Worm (Caenorhabditis elegans) whole organism, young adult: ENCODE measurements around the gene Y67D8B.3.

ENCODE experiments used
- B0261.1 ChIP-seq: sonication (generic microtip); optimal IDR thresholded peaks from 2 replicates; lab custom pipeline; 2016; ENCODE audit warnings: mild to moderate bottlenecking, missing genetic modification characterization, moderate library complexity, missing compliant biosample characterization
- C17E4.6 ChIP-seq: fragments of 200-800 bp; sonication (Bioruptor generic); IDR thresholded peaks from 2 replicates; pipeline ENCODE4 v1.3.6; 2022; ENCODE audit warnings: missing genetic modification reagents, missing genetic modification characterization, missing compliant biosample characterization
- D2030.7 ChIP-seq: fragments of 200-800 bp; sonication (Bioruptor generic); IDR thresholded peaks from 2 replicates; pipeline ENCODE4 v1.3.6; 2022; ENCODE audit warnings: missing genetic modification reagents, missing genetic modification characterization, missing compliant biosample characterization
- F23B12.7 ChIP-seq: sonication (generic microtip); optimal IDR thresholded peaks from 2 replicates; lab custom pipeline; 2017; ENCODE audit warnings: missing genetic modification characterization, mild to moderate bottlenecking, missing compliant biosample characterization, antibody characterized with exemption, moderate library complexity; ENCODE audit not compliant: insufficient read depth
- F33H1.4 ChIP-seq: fragments of 200-800 bp; sonication (Bioruptor generic); IDR thresholded peaks from 2 replicates; pipeline ENCODE4 v1.3.6; 2022; ENCODE audit warnings: missing genetic modification reagents, missing genetic modification characterization, missing compliant biosample characterization
- F55B11.4 ChIP-seq: sonication (generic microtip); optimal IDR thresholded peaks from 2 replicates; lab custom pipeline; 2016; ENCODE audit warnings: missing compliant biosample characterization, missing genetic modification characterization, borderline replicate concordance; ENCODE audit not compliant: insufficient read depth
- F57A8.1 ChIP-seq: fragments of 200-800 bp; sonication (Bioruptor generic); optimal IDR thresholded peaks from 2 replicates; lab custom pipeline; 2018; ENCODE audit warnings: mild to moderate bottlenecking, missing genetic modification characterization, moderate library complexity, missing compliant biosample characterization
- T07F8.4 ChIP-seq: sonication (generic microtip); optimal IDR thresholded peaks from 2 replicates; lab custom pipeline; 2016; ENCODE audit warnings: mild to moderate bottlenecking, missing genetic modification characterization, moderate library complexity, missing compliant biosample characterization
- T26A5.8 ChIP-seq: sonication (generic microtip); optimal IDR thresholded peaks from 2 replicates; lab custom pipeline; 2016; ENCODE audit warnings: missing genetic modification characterization, missing compliant biosample characterization
- Y79H2A.3 ChIP-seq: fragments of 200-800 bp; sonication (Bioruptor generic); conservative IDR thresholded peaks from 2 replicates; pipeline ENCODE4 v1.3.6; 2022; ENCODE audit warnings: missing genetic modification reagents, missing genetic modification characterization, missing compliant biosample characterization
- ZK185.1 ChIP-seq: sonication (generic microtip); optimal IDR thresholded peaks from 2 replicates; lab custom pipeline; 2016; ENCODE audit warnings: mild to moderate bottlenecking, missing genetic modification characterization, missing compliant biosample characterization; ENCODE audit not compliant: poor library complexity, severe bottlenecking
- atf-7 ChIP-seq: sonication (generic microtip); optimal IDR thresholded peaks from 2 replicates; lab custom pipeline; 2017; ENCODE audit warnings: mild to moderate bottlenecking, missing genetic modification characterization, missing compliant biosample characterization
- attf-5 ChIP-seq: fragments of 200-800 bp; sonication (Bioruptor generic); optimal IDR thresholded peaks from 2 replicates; lab custom pipeline; 2018; ENCODE audit warnings: mild to moderate bottlenecking, missing genetic modification characterization, missing compliant biosample characterization
- ccch-3 ChIP-seq: fragments of 200-800 bp; sonication (Bioruptor generic); optimal IDR thresholded peaks from 2 replicates; lab custom pipeline; 2018; ENCODE audit warnings: mild to moderate bottlenecking, missing genetic modification characterization, missing compliant biosample characterization
- ceh-100 ChIP-seq: fragments of 200-800 bp; sonication (Bioruptor generic); IDR thresholded peaks from 2 replicates; pipeline ENCODE4 v1.3.6; 2022; ENCODE audit warnings: missing genetic modification reagents, missing genetic modification characterization, missing compliant biosample characterization
- ceh-27 ChIP-seq: fragments of 200-800 bp; sonication (Bioruptor generic); optimal IDR thresholded peaks from 2 replicates; lab custom pipeline; 2018; ENCODE audit warnings: mild to moderate bottlenecking, missing genetic modification characterization, moderate library complexity, missing compliant biosample characterization
- egrh-3 ChIP-seq: fragments of 200-800 bp; sonication (Bioruptor generic); IDR thresholded peaks from 2 replicates; pipeline ENCODE4 v1.3.6; 2022; ENCODE audit warnings: missing genetic modification reagents, missing genetic modification characterization, missing compliant biosample characterization
- ekl-4 ChIP-seq: fragments of 200-800 bp; sonication (Bioruptor generic); IDR thresholded peaks from 2 replicates; pipeline ENCODE4 v1.3.6; 2022; ENCODE audit warnings: missing genetic modification reagents, missing genetic modification characterization, missing compliant biosample characterization
- gei-17 ChIP-seq: fragments of 200-800 bp; sonication (Bioruptor generic); optimal IDR thresholded peaks from 2 replicates; lab custom pipeline; 2018; ENCODE audit warnings: mild to moderate bottlenecking, missing genetic modification characterization, missing compliant biosample characterization
- lag-1 ChIP-seq: fragments of 200-800 bp; sonication (Bioruptor generic); IDR thresholded peaks from 2 replicates; pipeline ENCODE4 v1.3.6; 2022; ENCODE audit warnings: missing genetic modification reagents, missing genetic modification characterization, missing compliant biosample characterization
- lin-40 ChIP-seq: sonication (generic microtip); optimal IDR thresholded peaks from 2 replicates; lab custom pipeline; 2016; ENCODE audit warnings: missing genetic modification characterization, mild to moderate bottlenecking, missing compliant biosample characterization, missing genotype, missing genetic modification reagents
- lir-1 ChIP-seq: fragments of 200-800 bp; sonication (Bioruptor generic); conservative IDR thresholded peaks from 2 replicates; pipeline ENCODE4 v1.3.6; 2022; ENCODE audit warnings: missing genetic modification reagents, missing genetic modification characterization, missing compliant biosample characterization
- mcd-1 ChIP-seq: fragments of 200-800 bp; sonication (Bioruptor generic); IDR thresholded peaks from 2 replicates; pipeline ENCODE4 v1.3.6; 2022; ENCODE audit warnings: missing genetic modification reagents, missing genetic modification characterization, missing compliant biosample characterization
- nfya-1 ChIP-seq: sonication (generic microtip); optimal IDR thresholded peaks from 2 replicates; lab custom pipeline; 2017; ENCODE audit warnings: antibody characterized with exemption, missing compliant biosample characterization, missing genetic modification characterization, borderline replicate concordance; ENCODE audit not compliant: insufficient read depth
- nhr-120 ChIP-seq: fragments of 200-800 bp; sonication (Bioruptor generic); IDR thresholded peaks from 2 replicates; pipeline ENCODE4 v1.3.6; 2022; ENCODE audit warnings: missing genetic modification characterization, missing compliant biosample characterization
- nhr-179 ChIP-seq: sonication (generic microtip); optimal IDR thresholded peaks from 2 replicates; lab custom pipeline; 2016; ENCODE audit warnings: mild to moderate bottlenecking, missing genetic modification characterization, missing compliant biosample characterization
- nhr-27 ChIP-seq: fragments of 200-800 bp; sonication (Bioruptor generic); optimal IDR thresholded peaks from 2 replicates; lab custom pipeline; 2018; ENCODE audit warnings: mild to moderate bottlenecking, missing genetic modification characterization, moderate library complexity, missing compliant biosample characterization
- nhr-80 ChIP-seq: sonication (generic microtip); optimal IDR thresholded peaks from 2 replicates; lab custom pipeline; 2016; ENCODE audit warnings: missing genetic modification characterization, missing compliant biosample characterization
- nhr-90 ChIP-seq: sonication (generic microtip); optimal IDR thresholded peaks from 2 replicates; lab custom pipeline; 2016; ENCODE audit warnings: missing genotype, mild to moderate bottlenecking, missing genetic modification characterization, missing compliant biosample characterization
- pbrm-1 ChIP-seq: fragments of 200-800 bp; sonication (Bioruptor generic); IDR thresholded peaks from 2 replicates; pipeline ENCODE4 v1.3.6; 2022; ENCODE audit warnings: missing genetic modification reagents, missing genetic modification characterization, missing compliant biosample characterization
- rcor-1 ChIP-seq: fragments of 200-800 bp; sonication (Bioruptor generic); IDR thresholded peaks from 2 replicates; pipeline ENCODE4 v1.3.6; 2022; ENCODE audit warnings: missing genetic modification reagents, missing genetic modification characterization, missing compliant biosample characterization
- rec-8 ChIP-seq, 2 experiments: sonication (generic microtip); optimal IDR thresholded peaks; 2 replicates each; lab custom pipeline; 2016; ENCODE audit warnings: mild to moderate bottlenecking in 2 of 2, missing genetic modification characterization in 2 of 2, missing genetic modification reagents in 2 of 2, missing genotype in 2 of 2, missing biosample characterization in 1 of 2, missing compliant biosample characterization in 1 of 2, moderate library complexity in 1 of 2
- snpc-4 ChIP-seq, 5 experiments: fragments of 150-350 bp in 1 of 5; sonication (generic microtip) in 4 of 5; optimal IDR thresholded peaks; 2 replicates each; lab custom pipeline; 2014 to 2018; ENCODE audit warnings: missing genetic modification characterization in 5 of 5, missing biosample characterization in 3 of 5, antibody characterized with exemption in 2 of 5, mild to moderate bottlenecking in 2 of 5, missing compliant biosample characterization in 2 of 5, missing genotype in 2 of 5, moderate library complexity in 2 of 5, missing genetic modification reagents in 1 of 5
- unc-62 ChIP-seq: fragments of 150-350 bp; optimal IDR thresholded peaks from 2 replicates; lab custom pipeline; 2014; ENCODE audit warnings: missing biosample characterization, missing genetic modification reagents, missing genetic modification characterization

Y67D8B.3 gene

DNA sequence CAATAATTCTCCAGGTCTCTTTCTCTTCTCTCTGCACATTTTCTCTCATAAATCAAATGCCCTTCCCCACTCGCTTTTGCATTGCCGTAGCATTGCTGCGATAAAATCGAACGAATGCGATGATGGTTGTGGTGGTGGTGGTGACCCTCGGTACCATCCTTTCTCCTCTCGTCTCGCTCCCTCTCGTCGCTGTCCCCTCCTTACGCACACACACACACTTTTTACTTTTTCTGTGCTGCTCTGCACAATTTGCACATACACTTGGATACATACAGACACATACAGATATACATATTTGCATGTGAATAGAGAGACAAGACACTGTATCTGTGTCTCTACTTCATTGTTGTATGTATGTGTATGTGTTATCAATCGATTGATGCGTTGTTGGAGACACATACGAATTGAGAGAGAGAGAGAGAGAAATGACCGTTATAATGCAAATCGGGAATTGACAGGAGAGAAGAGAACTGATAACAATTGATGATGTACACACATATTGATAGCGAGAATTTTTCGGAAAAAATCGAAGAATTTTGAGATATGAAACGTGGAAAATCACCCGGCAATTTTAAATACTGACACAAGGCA is 25.6 kb upstream of the Y67D8B.3 start (continued):
- TF ChIP-seq T07F8.4 (tag; lab: Kevin White, UChicago) (no peak), nhr-179 (no peak), nfya-1 (no peak), D2030.7 (GFP tag; lab: Robert Waterston, UW) (no peak), lin-40 (peak; percentile 42), Y79H2A.3 (GFP tag; lab: Robert Waterston, UW) (no peak), nhr-80 (tag; lab: Kevin White, UChicago) (peak; percentile 98), attf-5 (GFP tag; lab: Kevin White, UChicago) (peak; percentile 59), lag-1 (GFP tag; lab: Robert Waterston, UW) (no peak), rec-8 (tag; optimal IDR thresholded peaks at IDR 0.05; lab: Kevin White, UChicago) (no peak), unc-62 (GFP tag; lab: Kevin White, UChicago) (peak; percentile 61), egrh-3 (no peak), ZK185.1 (tag; lab: Kevin White, UChicago) (no peak), atf-7 (tag; lab: Kevin White, UChicago) (peak; percentile 82), ceh-27 (GFP tag; lab: Kevin White, UChicago) (no peak), lir-1 (GFP tag; lab: Robert Waterston, UW) (peak; percentile 5; the same call in 1 of the 2 replicates), ceh-100 (no peak), nhr-120 (GFP tag; lab: Robert Waterston, UW) (no peak), F55B11.4 (tag; lab: Kevin White, UChicago) (no peak)

DNA sequence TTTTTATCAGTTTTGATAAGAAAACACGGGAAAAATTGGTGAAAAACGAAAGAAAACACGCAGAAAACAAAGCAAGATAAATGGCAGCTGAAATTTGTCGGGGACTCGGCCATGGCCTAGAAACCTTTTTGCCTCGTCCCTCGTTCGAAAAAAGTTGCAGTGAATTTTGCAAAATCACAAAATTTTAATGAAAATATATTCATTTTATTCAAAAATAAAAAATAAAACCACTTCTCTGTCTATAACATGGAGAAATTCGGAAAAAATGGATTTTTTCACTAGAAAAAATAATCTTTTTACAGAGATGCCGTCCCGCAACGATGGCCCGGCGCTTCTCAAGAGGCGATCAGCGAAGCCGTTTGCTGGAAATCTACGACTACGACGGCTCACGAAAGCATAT is 20.1 kb upstream of the Y67D8B.3 start, which contains the start of gene Y67D8A.2:
TSS of gene Y67D8A.2 (plus strand) at position 301 of the 400 bp plus-strand sequence.
- TF ChIP-seq F33H1.4 (GFP tag; lab: Robert Waterston, UW): no peak
- TF ChIP-seq pbrm-1 (GFP tag; lab: Robert Waterston, UW): no peak
- TF ChIP-seq rcor-1 (GFP tag; lab: Robert Waterston, UW): no peak
- no peak for TF ChIP-seq nhr-27 (tag; lab: Kevin White, UChicago)
- no peak for TF ChIP-seq ccch-3 (GFP tag; lab: Kevin White, UChicago)
- TF ChIP-seq F23B12.7 (tag; lab: Kevin White, UChicago): no peak
- TF ChIP-seq nhr-80 (tag; lab: Kevin White, UChicago): no peak
- TF ChIP-seq atf-7 (tag; lab: Kevin White, UChicago): no peak
- TF ChIP-seq nhr-90 (tag; lab: Kevin White, UChicago): no peak
- TF ChIP-seq Y79H2A.3 (GFP tag; lab: Robert Waterston, UW): no peak
- no peak for TF ChIP-seq gei-17 (GFP tag; lab: Kevin White, UChicago)
- no peak for TF ChIP-seq T26A5.8 (tag; lab: Kevin White, UChicago)
- TF ChIP-seq ekl-4 (GFP tag; lab: Robert Waterston, UW): no peak
- TF ChIP-seq B0261.1: no peak
- no peak for TF ChIP-seq C17E4.6 (GFP tag; lab: Robert Waterston, UW)
- no peak for TF ChIP-seq mcd-1
- TF ChIP-seq snpc-4 (GFP tag; optimal IDR thresholded peaks at IDR 0.05; lab: Kevin White, UChicago): no peak
- no peak for TF ChIP-seq snpc-4 (tag; optimal IDR thresholded peaks at IDR 0.05; lab: Kevin White, UChicago)
- TF ChIP-seq, all 124 proteins: peak for 0

DNA sequence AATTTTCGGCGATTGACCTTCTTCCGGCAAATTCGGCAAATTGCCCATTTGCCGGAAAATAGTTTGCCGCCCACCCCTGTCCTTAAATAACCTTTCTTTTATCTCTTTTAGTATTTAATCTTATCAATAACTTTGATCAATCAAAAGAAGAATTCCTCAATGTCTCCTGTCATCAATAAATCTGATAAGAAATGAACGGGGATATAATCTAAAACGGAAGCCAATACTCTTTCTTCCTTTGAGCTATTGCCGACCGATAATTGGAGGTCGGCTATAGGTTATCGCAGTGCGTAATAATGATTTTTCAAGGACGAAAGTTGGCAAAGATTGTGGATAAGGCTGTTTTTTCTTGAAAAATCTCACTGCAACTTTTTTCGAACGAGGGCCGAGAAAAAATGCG is 19.1 kb upstream of the Y67D8B.3 start:
- no peak for TF ChIP-seq F57A8.1 (GFP tag; lab: Kevin White, UChicago)
- TF ChIP-seq unc-62 (GFP tag; lab: Kevin White, UChicago): peak; percentile 27
